Worm (Caenorhabditis elegans) whole organism, L1 larva: ENCODE data around the gene tat-1.

Experiments
- C34B4.2 ChIP-seq: sonication (generic microtip); optimal IDR thresholded peaks from 2 replicates; lab custom pipeline; 2017; ENCODE audit warnings: mild to moderate bottlenecking, missing genetic modification characterization, missing compliant biosample characterization
- elt-2 ChIP-seq: sonication (generic microtip); optimal IDR thresholded peaks from 2 replicates; lab custom pipeline; 2016; ENCODE audit warnings: missing genetic modification characterization, mild to moderate bottlenecking, inconsistent platforms, missing compliant biosample characterization, missing genetic modification reagents

- TF ChIP-seq elt-2 (tag; lab: Kevin White, UChicago) (peak; percentile 81), C34B4.2 (tag; lab: Kevin White, UChicago) (no peak)
These were observed 24.5 kb upstream of the tat-1 start, which contains the start of gene Y49E10.18 for ce11 chrIII:12445991-12446502.
